Fruit fly (Drosophila melanogaster) whole organism, adult: ENCODE measurements around the gene CG34347.
A peak's percentile ranks its signal among the peaks of the same experiment; 100 is the strongest.

Experiments
- CG11617 ChIP-seq: fragments of 200-800 bp; sonication (Bioruptor generic); optimal IDR thresholded peaks from 2 replicates; lab custom pipeline; 2017; ENCODE audit warnings: mild to moderate bottlenecking, missing biosample characterization, missing genetic modification reagents, missing genetic modification characterization
- CG12768 ChIP-seq: fragments of 200-800 bp; sonication (Bioruptor generic); optimal IDR thresholded peaks from 2 replicates; lab custom pipeline; 2017; ENCODE audit warnings: missing biosample characterization, missing genetic modification characterization, mild to moderate bottlenecking, moderate library complexity, missing genetic modification reagents
- CG14711 ChIP-seq: fragments of 200-800 bp; sonication (Bioruptor generic); optimal IDR thresholded peaks from 2 replicates; lab custom pipeline; 2018; ENCODE audit warnings: missing biosample characterization, mild to moderate bottlenecking, missing genetic modification characterization, moderate library complexity
- CG1620 ChIP-seq: fragments of 200-800 bp; sonication (Bioruptor generic); optimal IDR thresholded peaks from 2 replicates; lab custom pipeline; 2016; ENCODE audit warnings: missing biosample characterization, missing genetic modification characterization
- CG33017 ChIP-seq: fragments of 200-800 bp; sonication (Bioruptor generic); optimal IDR thresholded peaks from 2 replicates; lab custom pipeline; 2018; ENCODE audit warnings: missing biosample characterization, mild to moderate bottlenecking, missing genetic modification characterization, moderate library complexity
- CG5204 ChIP-seq: fragments of 200-800 bp; sonication (Bioruptor generic); optimal IDR thresholded peaks from 2 replicates; lab custom pipeline; 2016; ENCODE audit warnings: missing biosample characterization, missing genetic modification characterization
- CG7045 ChIP-seq: fragments of 200-800 bp; sonication (Bioruptor generic); optimal IDR thresholded peaks from 2 replicates; lab custom pipeline; 2017; ENCODE audit warnings: missing biosample characterization, mild to moderate bottlenecking, missing genetic modification characterization
- CG7101 ChIP-seq: fragments of 200-800 bp; sonication (Bioruptor generic); optimal IDR thresholded peaks from 2 replicates; lab custom pipeline; 2018; ENCODE audit warnings: missing biosample characterization, mild to moderate bottlenecking, missing genetic modification characterization, moderate library complexity
- Clk ChIP-seq: fragments of 200-800 bp; sonication (Bioruptor generic); optimal IDR thresholded peaks from 2 replicates; lab custom pipeline; 2017; ENCODE audit warnings: missing biosample characterization, missing genetic modification characterization
- Crg-1 ChIP-seq: fragments of 200-800 bp; sonication (Bioruptor generic); optimal IDR thresholded peaks from 2 replicates; lab custom pipeline; 2016; ENCODE audit warnings: missing biosample characterization, missing genetic modification characterization
- Hr96 ChIP-seq: fragments of 200-800 bp; sonication (Bioruptor generic); optimal IDR thresholded peaks from 2 replicates; lab custom pipeline; 2016; ENCODE audit warnings: missing biosample characterization, missing genetic modification characterization
- Mnt ChIP-seq: fragments of 200-800 bp; sonication (Bioruptor generic); optimal IDR thresholded peaks from 2 replicates; lab custom pipeline; 2016; ENCODE audit warnings: missing biosample characterization, mild to moderate bottlenecking, missing genetic modification characterization
- bab1 ChIP-seq: fragments of 200-800 bp; sonication (Bioruptor generic); optimal IDR thresholded peaks from 3 replicates; lab custom pipeline; 2019; ENCODE audit warnings: missing biosample characterization, mild to moderate bottlenecking, missing genetic modification characterization, moderate library complexity
- cic ChIP-seq: fragments of 200-800 bp; sonication (Bioruptor generic); optimal IDR thresholded peaks from 2 replicates; lab custom pipeline; 2017; ENCODE audit warnings: missing biosample characterization, mild to moderate bottlenecking, missing genetic modification characterization, moderate library complexity
- cnc ChIP-seq, 2 experiments: fragments of >200 bp; optimal IDR thresholded peaks; 2 replicates each; lab custom pipeline; 2017
- kay ChIP-seq: fragments of 200-800 bp; sonication (Bioruptor generic); peaks from one replicate; lab custom pipeline; 2016; ENCODE audit warnings: missing biosample characterization, missing genetic modification characterization, borderline replicate concordance
- ovo ChIP-seq: fragments of 200-800 bp; sonication (Bioruptor generic); optimal IDR thresholded peaks from 2 replicates; lab custom pipeline; 2016; ENCODE audit warnings: missing biosample characterization, missing genetic modification characterization
- pad ChIP-seq: fragments of 200-800 bp; sonication (Bioruptor generic); optimal IDR thresholded peaks from 3 replicates; lab custom pipeline; 2017; ENCODE audit warnings: missing biosample characterization, missing genetic modification characterization, mild to moderate bottlenecking, moderate library complexity, missing genetic modification reagents
- tj ChIP-seq: fragments of 200-800 bp; sonication (Bioruptor generic); optimal IDR thresholded peaks from 3 replicates; lab custom pipeline; 2017; ENCODE audit warnings: missing biosample characterization, mild to moderate bottlenecking, missing genetic modification characterization, moderate library complexity
- toe ChIP-seq: fragments of 200-800 bp; sonication (Bioruptor generic); optimal IDR thresholded peaks from 2 replicates; lab custom pipeline; 2016; ENCODE audit warnings: missing biosample characterization, missing genetic modification characterization

Gene CG34347

dm6 chr3R:31407026-31407654 is 96.2 kb downstream of the CG34347 start:
- no peak for TF ChIP-seq tj (GFP tag; lab: Kevin White, UChicago)
- no peak for TF ChIP-seq CG33017 (tag; lab: Kevin White, UChicago)
- no peak for TF ChIP-seq CG7045 (GFP tag; lab: Kevin White, UChicago)
- TF ChIP-seq kay (GFP tag; lab: Kevin White, UChicago): no peak
- TF ChIP-seq CG12768: no peak
- TF ChIP-seq CG11617 (GFP tag; lab: Kevin White, UChicago): no peak
- no peak for TF ChIP-seq CG5204 (GFP tag; lab: Kevin White, UChicago)
- no peak for TF ChIP-seq CG7101 (tag; lab: Kevin White, UChicago)
- TF ChIP-seq Hr96 (GFP tag; lab: Kevin White, UChicago): no peak
- TF ChIP-seq cnc (optimal IDR thresholded peaks at IDR 0.05; lab: Kevin White, UChicago): no peak
- no peak for TF ChIP-seq bab1

- TF ChIP-seq Clk (GFP tag; lab: Kevin White, UChicago) (no peak), CG5204 (GFP tag; lab: Kevin White, UChicago) (no peak), Mnt (no peak), CG7045 (GFP tag; lab: Kevin White, UChicago) (no peak), Hr96 (GFP tag; lab: Kevin White, UChicago) (no peak), toe (no peak), ovo (GFP tag; lab: Kevin White, UChicago) (no peak), cic (GFP tag; lab: Kevin White, UChicago) (no peak), Crg-1 (GFP tag; lab: Kevin White, UChicago) (no peak), bab1 (no peak), pad (GFP tag; lab: Kevin White, UChicago) (no peak), CG33017 (tag; lab: Kevin White, UChicago) (no peak), CG12768 (no peak), kay (GFP tag; lab: Kevin White, UChicago) (no peak), CG11617 (GFP tag; lab: Kevin White, UChicago) (no peak), cnc (optimal IDR thresholded peaks at IDR 0.05; lab: Kevin White, UChicago) (no peak), CG14711 (tag; lab: Kevin White, UChicago) (no peak), CG1620 (GFP tag; lab: Kevin White, UChicago) (no peak), tj (GFP tag; lab: Kevin White, UChicago) (no peak)
Measured at dm6 chr3R:31409627-31410201, 98.8 kb downstream of the CG34347 start.

- TF ChIP-seq cic (GFP tag; lab: Kevin White, UChicago) (peak; percentile 11), kay (GFP tag; lab: Kevin White, UChicago) (no peak), CG11617 (GFP tag; lab: Kevin White, UChicago) (no peak), tj (GFP tag; lab: Kevin White, UChicago) (no peak), Crg-1 (GFP tag; lab: Kevin White, UChicago) (no peak)
Measured at dm6 chr3R:31419531-31419930, 108.6 kb downstream of the CG34347 start.

- TF ChIP-seq toe (no peak), cic (GFP tag; lab: Kevin White, UChicago) (peak; percentile 69)
Measured at dm6 chr3R:31420675-31421074, 109.7 kb downstream of the CG34347 start.
